Fruit fly (Drosophila melanogaster): ENCODE data around the gene Reepl1.

- TF ChIP-seq CG8632 (GFP tag; optimal IDR thresholded peaks at IDR 0.05) (peak; percentile 24), eg (GFP tag; IDR thresholded peaks at IDR 0.05) (no peak), dac (GFP tag; optimal IDR thresholded peaks at IDR 0.05) (no peak), CG3919 (GFP tag; optimal IDR thresholded peaks at IDR 0.05) (peak; percentile 40), Met (GFP tag; optimal IDR thresholded peaks at IDR 0.05) (peak; percentile 60)
Measured at dm6 chrX:11550078-11550477, 22.4 kb upstream of the Reepl1 start.

All from whole organism, prepupa.